Worm (Caenorhabditis elegans) whole organism, L4/young adult: Measurements from ENCODE around the gene F25E5.2.

ENCODE experiments used
- W03F9.2 ChIP-seq: fragments of 150-350 bp; optimal IDR thresholded peaks from 2 replicates; lab custom pipeline; 2014; ENCODE audit warnings: missing biosample characterization, missing genetic modification characterization
- dao-5 ChIP-seq: sonication (generic microtip); optimal IDR thresholded peaks from 2 replicates; lab custom pipeline; 2016; ENCODE audit warnings: missing genotype, missing genetic modification characterization, moderate library complexity, missing compliant biosample characterization
- him-1 ChIP-seq: sonication (generic microtip); optimal IDR thresholded peaks from 2 replicates; lab custom pipeline; 2016; ENCODE audit warnings: missing genotype, missing genetic modification reagents, missing genetic modification characterization, missing compliant biosample characterization

DNA sequence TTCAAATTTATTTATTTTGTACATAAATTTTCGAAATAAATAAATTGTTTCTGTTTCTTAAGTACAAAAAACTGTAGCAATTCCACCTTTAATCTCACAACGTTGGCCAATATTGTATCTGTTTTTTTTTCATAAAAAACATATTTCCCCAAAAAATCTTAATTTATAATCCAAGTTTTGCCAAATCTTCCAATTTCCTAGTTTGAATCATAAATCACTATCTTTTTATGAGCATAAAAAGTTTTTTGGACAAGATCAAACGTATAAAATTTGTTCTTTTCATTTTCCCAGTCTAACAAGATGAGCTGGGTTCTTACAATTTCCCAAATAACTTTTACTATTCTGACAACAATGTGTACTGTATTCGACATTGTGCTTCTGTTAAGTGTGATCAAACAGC lies 34.9 kb upstream of the F25E5.2 start, which contains the start of gene srxa-4:
- TF ChIP-seq W03F9.2 (tag; lab: Kevin White, UChicago) (no peak), him-1 (tag; lab: Kevin White, UChicago) (no peak), dao-5 (tag; lab: Kevin White, UChicago) (no peak)
